Worm (Caenorhabditis elegans) whole organism, late embryonic: ENCODE data around the gene D1054.1.
A peak's percentile ranks its signal among the peaks of the same experiment; 100 is the strongest.

Source experiments
- C08G9.2 ChIP-seq: sonication (generic microtip); optimal IDR thresholded peaks from 2 replicates; lab custom pipeline; 2016; ENCODE audit warnings: mild to moderate bottlenecking, missing genetic modification characterization, moderate library complexity, missing compliant biosample characterization
- F13H6.1 ChIP-seq: sonication (generic microtip); optimal IDR thresholded peaks from 2 replicates; lab custom pipeline; 2016; ENCODE audit warnings: missing genetic modification characterization, missing compliant biosample characterization
- K02D7.2 ChIP-seq: sonication (generic microtip); optimal IDR thresholded peaks from 2 replicates; lab custom pipeline; 2017; ENCODE audit warnings: mild to moderate bottlenecking, missing genetic modification characterization, missing compliant biosample characterization
- T23F11.4 ChIP-seq: fragments of 200-800 bp; sonication (Bioruptor generic); optimal IDR thresholded peaks from 2 replicates; lab custom pipeline; 2018; ENCODE audit warnings: mild to moderate bottlenecking, missing genetic modification characterization, missing compliant biosample characterization
- Y22D7AL.16 ChIP-seq: sonication (generic microtip); optimal IDR thresholded peaks from 2 replicates; lab custom pipeline; 2016; ENCODE audit warnings: missing genetic modification characterization, missing compliant biosample characterization
- ahr-1 ChIP-seq: sonication (generic microtip); optimal IDR thresholded peaks from 2 replicates; lab custom pipeline; 2016; ENCODE audit warnings: missing genetic modification characterization, missing compliant biosample characterization
- ceh-14 ChIP-seq: sonication (generic microtip); optimal IDR thresholded peaks from 2 replicates; lab custom pipeline; 2016; ENCODE audit warnings: missing genotype, missing genetic modification characterization, missing compliant biosample characterization
- ceh-19 ChIP-seq: fragments of 200-800 bp; sonication (Bioruptor generic); optimal IDR thresholded peaks from 2 replicates; lab custom pipeline; 2018; ENCODE audit warnings: mild to moderate bottlenecking, missing genetic modification characterization, missing compliant biosample characterization
- ceh-2 ChIP-seq: sonication (generic microtip); optimal IDR thresholded peaks from 2 replicates; lab custom pipeline; 2016; ENCODE audit warnings: missing genotype, missing genetic modification characterization, missing compliant biosample characterization
- ceh-22 ChIP-seq: sonication (generic microtip); optimal IDR thresholded peaks from 2 replicates; lab custom pipeline; 2017; ENCODE audit warnings: missing biosample characterization, missing genetic modification characterization
- ceh-34 ChIP-seq: sonication (generic microtip); optimal IDR thresholded peaks from 2 replicates; lab custom pipeline; 2016; ENCODE audit warnings: mild to moderate bottlenecking, missing genetic modification characterization, missing compliant biosample characterization
- ceh-45 ChIP-seq: fragments of 200-800 bp; sonication (Bioruptor generic); IDR thresholded peaks from 2 replicates; pipeline ENCODE4 v1.3.6; 2022; ENCODE audit warnings: missing genetic modification reagents, missing genetic modification characterization, missing compliant biosample characterization
- che-1 ChIP-seq: sonication (generic microtip); optimal IDR thresholded peaks from 2 replicates; lab custom pipeline; 2016; ENCODE audit warnings: mild to moderate bottlenecking, missing genetic modification characterization, missing compliant biosample characterization
- dmd-4 ChIP-seq: sonication (generic microtip); optimal IDR thresholded peaks from 2 replicates; lab custom pipeline; 2016; ENCODE audit warnings: borderline replicate concordance, missing genetic modification characterization, missing compliant biosample characterization
- elt-2 ChIP-seq: sonication (generic microtip); optimal IDR thresholded peaks from 2 replicates; lab custom pipeline; 2016; ENCODE audit warnings: missing genetic modification reagents, missing genetic modification characterization, missing compliant biosample characterization
- ets-4 ChIP-seq: sonication (generic microtip); optimal IDR thresholded peaks from 2 replicates; lab custom pipeline; 2016; ENCODE audit warnings: missing genetic modification characterization, missing compliant biosample characterization
- eyg-1 ChIP-seq: sonication (generic microtip); optimal IDR thresholded peaks from 2 replicates; lab custom pipeline; 2016; ENCODE audit warnings: missing genotype, missing genetic modification characterization, missing compliant biosample characterization
- hlh-13 ChIP-seq: fragments of 200-800 bp; sonication (Bioruptor generic); optimal IDR thresholded peaks from 2 replicates; lab custom pipeline; 2018; ENCODE audit warnings: mild to moderate bottlenecking, missing genetic modification characterization, missing compliant biosample characterization
- hlh-15 ChIP-seq: sonication (generic microtip); optimal IDR thresholded peaks from 2 replicates; lab custom pipeline; 2016; ENCODE audit warnings: missing genetic modification characterization, missing compliant biosample characterization
- madf-2 ChIP-seq: sonication (generic microtip); optimal IDR thresholded peaks from 2 replicates; lab custom pipeline; 2017; ENCODE audit warnings: missing genetic modification characterization, missing compliant biosample characterization
- npax-4 ChIP-seq: sonication (generic microtip); optimal IDR thresholded peaks from 2 replicates; lab custom pipeline; 2016; ENCODE audit warnings: missing genetic modification characterization, missing compliant biosample characterization
- pat-9 ChIP-seq: fragments of 200-800 bp; sonication (Bioruptor generic); optimal IDR thresholded peaks from 2 replicates; lab custom pipeline; 2018; ENCODE audit warnings: mild to moderate bottlenecking, missing genetic modification characterization, moderate library complexity, missing compliant biosample characterization
- pax-1 ChIP-seq: fragments of 150-350 bp; optimal IDR thresholded peaks from 2 replicates; lab custom pipeline; 2014; ENCODE audit warnings: missing biosample characterization, missing genetic modification characterization
- pha-2 ChIP-seq: sonication (generic microtip); optimal IDR thresholded peaks from 2 replicates; lab custom pipeline; 2017; ENCODE audit warnings: mild to moderate bottlenecking, missing genetic modification characterization, missing compliant biosample characterization
- pha-4 ChIP-seq: fragments of 150-350 bp; optimal IDR thresholded peaks from 2 replicates; lab custom pipeline; 2018; ENCODE audit warnings: missing biosample characterization, missing genetic modification reagents, missing genetic modification characterization
- pqm-1 ChIP-seq: sonication (generic microtip); optimal IDR thresholded peaks from 2 replicates; lab custom pipeline; 2016; ENCODE audit warnings: missing genetic modification characterization, missing compliant biosample characterization
- pros-1 ChIP-seq: fragments of 150-350 bp; optimal IDR thresholded peaks from 2 replicates; lab custom pipeline; 2014; ENCODE audit warnings: missing biosample characterization, missing genetic modification reagents, missing genetic modification characterization
- ref-2 ChIP-seq: sonication (generic microtip); optimal IDR thresholded peaks from 2 replicates; lab custom pipeline; 2016; ENCODE audit warnings: missing genetic modification characterization, missing compliant biosample characterization
- sox-4 ChIP-seq: sonication (generic microtip); optimal IDR thresholded peaks from 2 replicates; lab custom pipeline; 2017; ENCODE audit warnings: mild to moderate bottlenecking, missing genetic modification characterization, inconsistent platforms, missing compliant biosample characterization
- syd-9 ChIP-seq: sonication (generic microtip); optimal IDR thresholded peaks from 2 replicates; lab custom pipeline; 2016; ENCODE audit warnings: mild to moderate bottlenecking, missing genetic modification characterization, moderate library complexity, missing compliant biosample characterization
- tbx-2 ChIP-seq: sonication (generic microtip); optimal IDR thresholded peaks from 2 replicates; lab custom pipeline; 2016; ENCODE audit warnings: missing genetic modification characterization, missing compliant biosample characterization
- tbx-7 ChIP-seq: sonication (generic microtip); optimal IDR thresholded peaks from 2 replicates; lab custom pipeline; 2016; ENCODE audit warnings: missing genotype, missing genetic modification characterization, missing compliant biosample characterization
- unc-3 ChIP-seq, 2 experiments: fragments of 200-800 bp in 1 of 2; sonication (Bioruptor generic) in 1 of 2; sonication (generic microtip) in 1 of 2; conservative IDR thresholded peaks in 1 of 2; optimal IDR thresholded peaks in 1 of 2; 2 replicates each; pipeline versions ENCODE4 v1.3.6 to Lab custom; 2016 to 2022; ENCODE audit warnings: missing compliant biosample characterization in 2 of 2, missing genetic modification characterization in 2 of 2, missing genetic modification reagents in 1 of 2
- unc-42 ChIP-seq: sonication (generic microtip); optimal IDR thresholded peaks from 2 replicates; lab custom pipeline; 2016; ENCODE audit warnings: missing genotype, missing genetic modification characterization, missing compliant biosample characterization
- unc-86 ChIP-seq: sonication (generic microtip); optimal IDR thresholded peaks from 2 replicates; lab custom pipeline; 2016; ENCODE audit warnings: missing genetic modification characterization, missing compliant biosample characterization
- zip-5 ChIP-seq: sonication (generic microtip); optimal IDR thresholded peaks from 2 replicates; lab custom pipeline; 2016; ENCODE audit warnings: missing genetic modification characterization, missing compliant biosample characterization
- ztf-16 ChIP-seq: sonication (generic microtip); optimal IDR thresholded peaks from 2 replicates; lab custom pipeline; 2017; ENCODE audit warnings: missing genetic modification characterization, missing compliant biosample characterization

D1054.1 gene

DNA sequence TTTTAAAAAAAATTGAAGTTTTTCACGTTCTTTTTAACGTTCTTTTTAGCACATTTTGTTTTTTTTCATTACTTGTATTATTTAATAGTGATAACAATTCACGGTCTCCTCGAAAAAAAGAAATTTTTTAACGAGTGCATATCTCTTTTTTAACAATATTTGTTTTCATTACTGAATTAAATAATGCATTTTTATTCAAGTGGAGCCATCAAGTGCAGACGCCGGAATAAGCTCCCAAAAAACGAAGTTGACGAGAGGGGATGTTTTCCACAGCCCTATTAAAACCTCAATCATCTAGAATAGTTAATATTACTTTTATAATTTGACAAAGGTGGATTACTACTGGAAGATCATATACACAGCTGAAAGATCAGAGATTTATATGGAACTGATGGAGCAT, 13.3 kb downstream of the D1054.1 start, which contains the start of gene irld-6:
Gene irld-6, minus strand, starts transcription at position 101 of the 400 bp plus-strand sequence.
- no peak for TF ChIP-seq pqm-1 (tag; lab: Kevin White, UChicago)
- no peak for TF ChIP-seq ahr-1 (tag; lab: Kevin White, UChicago)
- TF ChIP-seq zip-5 (tag; lab: Kevin White, UChicago): no peak
- TF ChIP-seq pha-2 (tag; lab: Kevin White, UChicago): no peak

DNA sequence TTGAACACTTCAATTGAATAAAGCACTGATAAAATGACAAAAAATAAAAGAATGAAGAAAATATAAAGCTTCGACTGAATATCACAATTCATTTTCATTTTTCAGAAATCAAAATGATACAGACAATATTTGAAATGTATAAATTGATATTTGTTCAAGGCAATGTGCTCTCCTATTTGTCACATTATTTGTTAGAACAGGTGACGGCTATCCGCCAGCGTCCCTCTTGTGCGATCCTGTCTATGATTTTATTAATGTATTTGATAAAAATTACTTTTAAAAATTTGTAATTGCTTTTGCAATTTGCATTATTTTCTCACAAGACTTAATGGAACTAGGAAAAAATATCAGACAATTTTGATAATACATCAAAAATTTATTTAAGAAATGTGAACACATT, 16.0 kb downstream of the D1054.1 start, which contains the start of gene F28H7.7:
Gene F28H7.7, minus strand, starts transcription at position 101 of the 400 bp plus-strand sequence.
- TF ChIP-seq pros-1 (tag; lab: Kevin White, UChicago) (no peak), sox-4 (tag; lab: Kevin White, UChicago) (no peak), npax-4 (tag; lab: Kevin White, UChicago) (no peak), ets-4 (tag; lab: Kevin White, UChicago) (no peak), zip-5 (tag; lab: Kevin White, UChicago) (no peak), madf-2 (no peak), ceh-45 (GFP tag; lab: Robert Waterston, UW) (no peak), F13H6.1 (tag; lab: Kevin White, UChicago) (no peak), ref-2 (no peak), ceh-22 (tag; lab: Kevin White, UChicago) (no peak), ceh-2 (tag; lab: Kevin White, UChicago) (no peak), ceh-14 (no peak), hlh-15 (tag; lab: Kevin White, UChicago) (no peak), eyg-1 (no peak), unc-42 (tag; lab: Kevin White, UChicago) (no peak), tbx-7 (tag; lab: Kevin White, UChicago) (no peak), Y22D7AL.16 (no peak), syd-9 (tag; lab: Kevin White, UChicago) (no peak)
- TF ChIP-seq, all 69 proteins: peak for 0

DNA sequence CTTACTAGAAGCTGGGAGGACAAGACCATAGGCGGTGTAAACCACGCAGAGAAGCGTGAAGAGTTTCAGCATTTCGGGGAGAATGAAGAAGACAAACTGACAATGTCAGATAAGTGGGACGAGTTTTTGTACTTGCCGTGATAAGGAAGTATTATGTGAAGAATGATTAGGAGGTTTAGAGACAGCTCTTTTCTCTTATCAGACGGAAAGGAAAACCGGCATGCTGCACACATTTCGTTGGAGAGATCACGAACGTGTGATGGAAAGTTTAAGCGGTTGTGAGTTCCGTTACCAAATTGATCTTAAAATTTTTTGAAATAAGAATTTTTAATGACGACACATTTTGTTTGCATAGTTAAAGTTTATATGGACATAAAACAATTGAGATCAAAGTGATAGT, 19.4 kb downstream of the D1054.1 start, which contains the start of gene F28H7.3:
Gene F28H7.3, minus strand, starts transcription at position 159 of the 400 bp plus-strand sequence.
- no peak for TF ChIP-seq pros-1 (tag; lab: Kevin White, UChicago)
- peak; percentile 78 for TF ChIP-seq elt-2 (tag; lab: Kevin White, UChicago)

DNA sequence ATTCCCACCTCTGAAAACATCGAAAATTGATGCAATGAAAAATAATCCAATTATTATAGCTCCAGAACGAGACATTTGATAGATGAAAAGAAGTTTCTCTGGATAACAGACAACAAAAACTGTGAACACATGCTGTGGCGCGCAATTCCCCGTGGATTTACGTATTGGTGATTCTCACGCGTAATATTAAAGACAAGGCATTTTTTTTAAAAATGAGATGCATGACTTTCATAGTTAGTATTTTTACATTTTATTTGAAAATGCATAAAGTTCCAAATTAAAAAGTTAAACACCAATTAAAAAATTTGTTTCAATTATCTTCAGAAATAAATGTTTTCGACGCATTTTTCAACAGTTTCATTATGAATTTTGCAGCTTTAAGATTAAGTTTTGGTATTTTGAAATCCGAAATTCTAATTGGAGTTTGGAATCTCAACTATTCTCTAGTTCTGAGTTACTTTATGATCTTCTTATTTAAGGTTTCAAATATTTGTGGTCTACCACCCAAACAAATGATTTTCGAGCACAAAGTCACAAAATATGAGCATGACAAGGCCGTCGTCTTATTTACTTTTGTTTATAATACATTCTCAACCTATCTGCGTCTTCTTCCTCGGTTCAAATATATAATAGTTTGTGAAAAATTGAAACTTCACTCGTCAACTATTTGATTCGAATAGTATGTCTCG, 22.6 kb downstream of the D1054.1 start, which contains the start of the genes selt-1.2 and F28H7.2:
Gene selt-1.2, minus strand, starts transcription at position 101 of the 689 bp plus-strand sequence.
Gene F28H7.2, plus strand, starts transcription at position 639 of the 689 bp plus-strand sequence.
- TF ChIP-seq zip-5 (tag; lab: Kevin White, UChicago) (no peak), pax-1 (no peak), ahr-1 (tag; lab: Kevin White, UChicago) (no peak), hlh-13 (GFP tag; lab: Kevin White, UChicago) (no peak), ceh-22 (tag; lab: Kevin White, UChicago) (no peak), ceh-34 (tag; lab: Kevin White, UChicago) (no peak), ztf-16 (tag; lab: Kevin White, UChicago) (no peak), ref-2 (no peak), K02D7.2 (tag; lab: Kevin White, UChicago) (no peak)

DNA sequence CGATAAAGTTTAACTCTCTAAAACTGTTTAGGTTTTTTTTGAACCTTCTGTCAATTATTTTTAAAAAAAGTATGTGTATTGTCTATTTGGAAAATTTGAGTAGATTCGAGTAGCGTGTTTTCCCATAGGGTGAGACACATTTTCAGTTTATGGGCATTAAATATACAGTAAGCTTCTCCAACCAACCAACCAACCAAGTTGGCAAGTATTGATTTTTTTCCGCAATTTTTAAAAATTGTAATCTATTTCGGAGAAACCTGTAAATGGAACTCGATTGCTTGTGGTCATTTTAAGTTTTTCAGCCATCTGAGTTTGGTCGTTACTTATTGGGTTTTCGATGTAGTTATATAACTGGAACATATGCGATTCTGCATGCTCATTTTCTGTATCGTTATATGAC, 25.0 kb downstream of the D1054.1 start, which contains the start of gene srj-21:
Gene srj-21, plus strand, starts transcription at position 301 of the 400 bp plus-strand sequence.
- TF ChIP-seq zip-5 (tag; lab: Kevin White, UChicago) (no peak), ceh-34 (tag; lab: Kevin White, UChicago) (no peak), unc-42 (tag; lab: Kevin White, UChicago) (no peak), che-1 (tag; lab: Kevin White, UChicago) (no peak), T23F11.4 (GFP tag; lab: Kevin White, UChicago) (no peak), unc-3 (GFP tag; conservative IDR thresholded peaks at IDR 0.05; lab: Robert Waterston, UW) (no peak), unc-3 (tag; optimal IDR thresholded peaks at IDR 0.05; lab: Kevin White, UChicago) (no peak), ets-4 (tag; lab: Kevin White, UChicago) (no peak), pha-4 (tag; lab: Kevin White, UChicago) (no peak), unc-86 (tag; lab: Kevin White, UChicago) (no peak), pat-9 (tag; lab: Kevin White, UChicago) (no peak), dmd-4 (no peak), ceh-19 (GFP tag; lab: Kevin White, UChicago) (no peak), tbx-2 (tag; lab: Kevin White, UChicago) (no peak), C08G9.2 (tag; lab: Kevin White, UChicago) (no peak)
